Worm (Caenorhabditis elegans) whole organism, early embryonic: Measurements from ENCODE around the gene sphk-1.

ENCODE experiments used
- ama-1 ChIP-seq: fragments of 150-350 bp; optimal IDR thresholded peaks from 2 replicates; lab custom pipeline; 2014
- hmbx-1 ChIP-seq: sonication (generic microtip); optimal IDR thresholded peaks from 2 replicates; lab custom pipeline; 2016; ENCODE audit warnings: mild to moderate bottlenecking, missing genetic modification characterization, missing compliant biosample characterization

ce11 chrII:8701059-8701458 lies 410 bp downstream of the sphk-1 start:
- TF ChIP-seq ama-1 (lab: Kevin White, UChicago) (no peak), hmbx-1 (tag; lab: Kevin White, UChicago) (no peak)
